Worm (Caenorhabditis elegans): Measurements from ENCODE around the gene idpp-16.
A peak's percentile ranks its signal among the peaks of the same experiment; 100 is the strongest.

Gene idpp-16

ce11 chrV:11606424-11606823 lies at the start of gene idpp-16:
Gene idpp-16, minus strand, starts transcription at chrV:11606524.
- TF ChIP-seq lin-14 (GFP tag; optimal IDR thresholded peaks at IDR 0.05), result no peak
- no peak for TF ChIP-seq swsn-7 (tag; optimal IDR thresholded peaks at IDR 0.05)
- no peak for TF ChIP-seq ztf-4 (tag; optimal IDR thresholded peaks at IDR 0.05)
- no peak for TF ChIP-seq aly-2 (tag; optimal IDR thresholded peaks at IDR 0.05)
- TF ChIP-seq dpl-1 (GFP tag; optimal IDR thresholded peaks at IDR 0.05), result no peak
- no peak for TF ChIP-seq snpc-4 (tag; optimal IDR thresholded peaks at IDR 0.05)
- TF ChIP-seq nhr-237 (tag; optimal IDR thresholded peaks at IDR 0.05), result no peak
- no peak for TF ChIP-seq sptf-1 (tag; optimal IDR thresholded peaks at IDR 0.05)
- TF ChIP-seq ztf-11 (tag; optimal IDR thresholded peaks at IDR 0.05), result no peak
- no peak for TF ChIP-seq unc-62 (GFP tag; optimal IDR thresholded peaks at IDR 0.05)
- no peak for TF ChIP-seq ceh-8 (GFP tag; optimal IDR thresholded peaks at IDR 0.05)
- no peak for TF ChIP-seq nhr-90 (tag; optimal IDR thresholded peaks at IDR 0.05; ENCODE audit: poor library complexity)
- TF ChIP-seq fos-1 (tag; optimal IDR thresholded peaks at IDR 0.05), result no peak
- TF ChIP-seq efl-1 (optimal IDR thresholded peaks at IDR 0.05), result no peak
- no peak for TF ChIP-seq efl-1 (GFP tag; optimal IDR thresholded peaks at IDR 0.05 in 1 of 2)
- TF ChIP-seq dsc-1 (tag; optimal IDR thresholded peaks at IDR 0.05), result no peak

ce11 chrV:11653095-11653494 lies 46.8 kb upstream of the idpp-16 start:
- TF ChIP-seq fkh-10 (GFP tag; optimal IDR thresholded peaks at IDR 0.05) (no peak), tbx-2 (tag; optimal IDR thresholded peaks at IDR 0.05) (no peak), skn-1 (tag; optimal IDR thresholded peaks at IDR 0.05) (no peak), ceh-82 (tag; optimal IDR thresholded peaks at IDR 0.05) (no peak), tlp-1 (tag; optimal IDR thresholded peaks at IDR 0.05) (no peak), rnt-1 (tag; optimal IDR thresholded peaks at IDR 0.05) (no peak), lin-14 (GFP tag; optimal IDR thresholded peaks at IDR 0.05) (no peak), ceh-63 (GFP tag; optimal IDR thresholded peaks at IDR 0.05) (no peak), dpl-1 (GFP tag; optimal IDR thresholded peaks at IDR 0.05) (no peak), sup-37 (GFP tag; optimal IDR thresholded peaks at IDR 0.05) (no peak), vab-15 (tag; optimal IDR thresholded peaks at IDR 0.05) (no peak), lin-15B (tag; optimal IDR thresholded peaks at IDR 0.05) (no peak), ceh-88 (GFP tag; IDR thresholded peaks at IDR 0.05) (no peak), mep-1 (tag; optimal IDR thresholded peaks at IDR 0.05) (no peak), F16B12.6 (tag; optimal IDR thresholded peaks at IDR 0.05) (no peak), nhr-90 (tag; optimal IDR thresholded peaks at IDR 0.05; ENCODE audit: poor library complexity) (no peak), lsy-2 (tag; optimal IDR thresholded peaks at IDR 0.05) (no peak), ces-1 (GFP tag; optimal IDR thresholded peaks at IDR 0.05) (no peak), sox-4 (tag; optimal IDR thresholded peaks at IDR 0.05) (no peak), ceh-90 (tag; optimal IDR thresholded peaks at IDR 0.05) (no peak)

ce11 chrV:11650720-11651119 lies 44.4 kb upstream of the idpp-16 start, which contains the start of gene zip-10:
Gene zip-10, minus strand, starts transcription at chrV:11650762.
- no peak for TF ChIP-seq ceh-8 (GFP tag; optimal IDR thresholded peaks at IDR 0.05)
- no peak for TF ChIP-seq lin-39 (tag; optimal IDR thresholded peaks at IDR 0.05)
- no peak for TF ChIP-seq ets-5 (GFP tag; IDR thresholded peaks at IDR 0.05)
- TF ChIP-seq vab-15 (tag; optimal IDR thresholded peaks at IDR 0.05), result no peak
- no peak for TF ChIP-seq nhr-71 (tag; optimal IDR thresholded peaks at IDR 0.05)
- no peak for TF ChIP-seq F16B12.6 (tag; optimal IDR thresholded peaks at IDR 0.05)
- TF ChIP-seq unc-62 (GFP tag; optimal IDR thresholded peaks at IDR 0.05), result no peak
- no peak for TF ChIP-seq lir-3 (tag; optimal IDR thresholded peaks at IDR 0.05; ENCODE audit: poor library complexity)
- no peak for TF ChIP-seq lsy-2 (tag; optimal IDR thresholded peaks at IDR 0.05)
- TF ChIP-seq ztf-4 (tag; optimal IDR thresholded peaks at IDR 0.05), result no peak
- no peak for TF ChIP-seq C16A3.4 (tag; optimal IDR thresholded peaks at IDR 0.05)
- no peak for TF ChIP-seq nhr-237 (tag; optimal IDR thresholded peaks at IDR 0.05)
- TF ChIP-seq alr-1 (tag; optimal IDR thresholded peaks at IDR 0.05; ENCODE audit: borderline replicate concordance), result no peak
- no peak for TF ChIP-seq egl-27 (tag; optimal IDR thresholded peaks at IDR 0.05)
- no peak for TF ChIP-seq hlh-4 (tag; optimal IDR thresholded peaks at IDR 0.05)
- no peak for TF ChIP-seq zag-1 (tag; optimal IDR thresholded peaks at IDR 0.05)
- no peak for TF ChIP-seq dsc-1 (tag; optimal IDR thresholded peaks at IDR 0.05)
- no peak for TF ChIP-seq xbp-1 (tag; optimal IDR thresholded peaks at IDR 0.05)
- no peak for TF ChIP-seq hpl-2 (GFP tag; optimal IDR thresholded peaks at IDR 0.05)
- TF ChIP-seq nhr-20 (tag; optimal IDR thresholded peaks at IDR 0.05), result peak; percentile 16
- TF ChIP-seq swsn-7 (tag; optimal IDR thresholded peaks at IDR 0.05), result no peak
- TF ChIP-seq mdl-1 (tag; optimal IDR thresholded peaks at IDR 0.05), result no peak
- no peak for TF ChIP-seq nhr-11 (tag; optimal IDR thresholded peaks at IDR 0.05)
- no peak for TF ChIP-seq nhr-84 (tag; optimal IDR thresholded peaks at IDR 0.05)
- no peak for TF ChIP-seq lin-35 (GFP tag; optimal IDR thresholded peaks at IDR 0.05)
- no peak for TF ChIP-seq ceh-63 (GFP tag; optimal IDR thresholded peaks at IDR 0.05)
- no peak for TF ChIP-seq lin-15B (tag; optimal IDR thresholded peaks at IDR 0.05)
- no peak for TF ChIP-seq unc-98 (GFP tag; IDR thresholded peaks at IDR 0.05)

Data from whole organism, L1 larva.